Worm (Caenorhabditis elegans): ENCODE results near the gene W01D2.1.
A peak's percentile ranks its signal among the peaks of the same experiment; 100 is the strongest.

- TF ChIP-seq W03F9.2 (tag; optimal IDR thresholded peaks at IDR 0.05) (peak; percentile 83), dao-5 (tag; optimal IDR thresholded peaks at IDR 0.05) (no peak), him-1 (tag; optimal IDR thresholded peaks at IDR 0.05) (peak; percentile 42)
Observed at ce11 chrII:14794935-14795454, 20.3 kb upstream of the W01D2.1 start, which contains the start of gene eif-3.B.
